Worm (Caenorhabditis elegans): ENCODE data around the gene math-5.

ce11 chrII:1842894-1843293 lies 39.7 kb downstream of the math-5 start, which contains the start of the genes C52E2.5 and C52E2.4:
- TF ChIP-seq rnt-1 (tag; optimal IDR thresholded peaks at IDR 0.05) (no peak), elt-2 (tag; optimal IDR thresholded peaks at IDR 0.05) (peak; percentile 67), pha-4 (tag; optimal IDR thresholded peaks at IDR 0.05) (no peak)

All from whole organism, late embryonic.